Fruit fly (Drosophila melanogaster) Kc167 (cell line): ENCODE measurements around the gene CG5641.

ENCODE experiments used
- Myc ChIP-seq: fragments of >200 bp; optimal IDR thresholded peaks from 2 replicates; lab custom pipeline; 2017; ENCODE audit warnings: missing external identifiers
- Sin3A ChIP-seq: fragments of >200 bp; optimal IDR thresholded peaks from 2 replicates; lab custom pipeline; 2018; ENCODE audit warnings: missing external identifiers
- h ChIP-seq: fragments of >200 bp; optimal IDR thresholded peaks from 3 replicates; lab custom pipeline; 2018; ENCODE audit warnings: missing external identifiers
- insv ChIP-seq: fragments of >200 bp; optimal IDR thresholded peaks from 3 replicates; lab custom pipeline; 2018; ENCODE audit warnings: missing external identifiers
- psq ChIP-seq: fragments of >200 bp; optimal IDR thresholded peaks from 2 replicates; lab custom pipeline; 2017; ENCODE audit warnings: missing external identifiers
- ttk ChIP-seq: sonication (Bioruptor generic); optimal IDR thresholded peaks from 2 replicates; lab custom pipeline; 2017; ENCODE audit warnings: missing external identifiers

Gene CG5641

DNA sequence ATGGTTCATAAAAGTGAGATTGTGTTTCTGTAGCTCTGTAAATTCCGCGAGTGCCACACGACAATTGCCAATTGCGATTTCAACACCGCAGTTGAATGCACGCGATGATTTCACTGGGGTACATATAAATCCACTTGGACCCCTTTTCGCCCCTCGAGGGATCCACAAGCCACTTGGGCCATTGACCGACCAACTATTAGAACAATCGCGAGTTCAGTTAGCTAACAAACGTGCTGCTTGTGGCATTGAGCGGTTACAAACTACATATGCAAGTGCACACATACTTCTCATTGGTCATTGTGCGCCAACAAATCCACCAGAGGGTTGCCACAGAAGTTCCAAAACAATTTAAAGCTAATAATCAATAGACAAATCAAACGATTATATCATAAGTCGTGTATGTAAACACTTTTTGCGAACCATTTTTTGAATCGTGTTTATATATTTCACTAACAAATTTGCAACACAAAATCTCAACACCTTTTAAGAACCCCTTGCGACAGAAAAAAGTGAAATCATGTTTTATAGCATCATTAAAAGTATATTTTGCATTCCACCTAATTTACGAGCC lies 47.9 kb downstream of the CG5641 start:
- no peak for TF ChIP-seq Myc (lab: Kevin White, UChicago)
- no peak for TF ChIP-seq h (lab: Kevin White, UChicago)
- TF ChIP-seq ttk (lab: Kevin White, UChicago): no peak
- no peak for TF ChIP-seq psq
- no peak for TF ChIP-seq insv (lab: Kevin White, UChicago)
- TF ChIP-seq Sin3A (lab: Kevin White, UChicago): no peak

DNA sequence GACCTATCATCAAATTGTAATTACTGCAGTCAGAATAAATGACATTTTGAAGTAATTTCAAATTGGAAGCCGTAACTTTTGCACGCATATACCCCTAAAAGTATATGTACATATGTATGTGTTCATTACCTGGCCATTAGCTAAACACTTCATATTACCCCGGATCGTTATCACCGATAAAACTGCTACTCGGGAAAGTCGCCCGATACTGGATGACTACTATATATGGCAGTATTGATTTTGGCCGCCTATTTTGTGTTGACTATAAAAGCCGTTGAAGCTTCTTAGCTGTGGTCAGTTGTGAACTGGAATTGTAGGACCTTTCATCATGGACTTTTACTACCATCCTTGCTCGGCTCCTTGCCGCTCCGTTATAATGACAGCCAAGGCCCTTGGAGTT lies 49.4 kb downstream of the CG5641 start, which contains the start of gene GstD8:
GstD8 (plus strand) TSS at position 301 of the 400 bp plus-strand sequence.
- no peak for TF ChIP-seq ttk (lab: Kevin White, UChicago)

DNA sequence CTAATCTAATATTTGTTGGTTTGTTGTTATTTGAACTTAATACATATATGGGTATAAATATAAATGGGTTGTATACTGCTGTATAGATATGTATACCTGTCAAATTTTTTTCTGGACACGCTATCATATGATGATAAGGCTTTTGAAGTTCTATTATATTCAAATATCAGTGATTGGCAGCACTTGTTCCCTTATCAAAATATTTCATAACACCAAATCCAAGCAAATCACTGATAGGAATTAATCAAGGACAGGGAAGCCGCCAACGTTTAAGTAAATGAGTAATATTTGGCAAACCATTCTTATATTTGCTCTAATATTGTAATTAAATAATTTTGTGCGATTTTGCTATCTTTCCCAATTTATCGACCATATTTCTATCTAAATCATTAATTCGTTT lies 49.8 kb downstream of the CG5641 start:
- TF ChIP-seq ttk (lab: Kevin White, UChicago): no peak
- TF ChIP-seq Myc (lab: Kevin White, UChicago): no peak
- TF ChIP-seq insv (lab: Kevin White, UChicago): no peak
- no peak for TF ChIP-seq psq
- no peak for TF ChIP-seq Sin3A (lab: Kevin White, UChicago)
- no peak for TF ChIP-seq h (lab: Kevin White, UChicago)

DNA sequence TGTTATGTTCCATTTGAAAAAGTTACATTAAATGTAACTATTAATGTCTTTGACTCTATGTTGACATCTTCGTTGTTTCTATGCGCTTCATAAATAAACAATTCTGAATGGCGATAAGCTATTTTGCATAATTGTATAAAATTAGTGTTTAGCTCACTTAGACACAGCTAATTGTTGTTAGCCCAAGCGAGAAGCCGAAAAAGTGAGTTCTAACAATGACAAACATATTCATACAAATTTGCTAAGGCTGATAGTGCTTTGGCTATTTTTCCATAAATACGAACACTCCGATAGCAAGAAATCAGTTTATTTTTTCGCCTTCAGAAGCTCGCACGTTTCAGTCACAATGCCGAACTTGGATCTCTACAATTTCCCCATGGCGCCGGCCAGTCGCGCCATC lies 50.9 kb downstream of the CG5641 start, which contains the start of gene GstD7:
GstD7 (plus strand) TSS at position 301 of the 400 bp plus-strand sequence.
- TF ChIP-seq h (lab: Kevin White, UChicago) (no peak), Myc (lab: Kevin White, UChicago) (no peak), Sin3A (lab: Kevin White, UChicago) (no peak), insv (lab: Kevin White, UChicago) (no peak), psq (no peak), ttk (lab: Kevin White, UChicago) (no peak)
